Worm (Caenorhabditis elegans) whole organism, L1 larva: Measurements from ENCODE around the gene Y57G11C.23.

Experiments used
- C16A3.4 ChIP-seq: fragments of 150-350 bp; optimal IDR thresholded peaks from 2 replicates; lab custom pipeline; 2014; ENCODE audit warnings: missing biosample characterization, missing genetic modification characterization
- F16B12.6 ChIP-seq: fragments of 150-350 bp; optimal IDR thresholded peaks from 2 replicates; lab custom pipeline; 2014; ENCODE audit warnings: missing biosample characterization, missing genetic modification characterization
- Y116A8C.19 ChIP-seq: sonication (generic microtip); optimal IDR thresholded peaks from 2 replicates; lab custom pipeline; 2016; ENCODE audit warnings: missing compliant biosample characterization, missing genetic modification characterization, borderline replicate concordance
- aha-1 ChIP-seq: fragments of 150-350 bp; optimal IDR thresholded peaks from 2 replicates; lab custom pipeline; 2014; ENCODE audit warnings: missing biosample characterization, missing genetic modification characterization
- alr-1 ChIP-seq: fragments of 200-800 bp; sonication (Bioruptor generic); optimal IDR thresholded peaks from 2 replicates; lab custom pipeline; 2018; ENCODE audit warnings: borderline replicate concordance, mild to moderate bottlenecking, missing genetic modification characterization, missing compliant biosample characterization
- ama-1 ChIP-seq: fragments of 150-350 bp; optimal IDR thresholded peaks from 2 replicates; lab custom pipeline; 2014
- blmp-1 ChIP-seq: fragments of 150-350 bp; optimal IDR thresholded peaks from 2 replicates; lab custom pipeline; 2014; ENCODE audit warnings: missing biosample characterization, missing genetic modification characterization
- ceh-8 ChIP-seq: fragments of 200-800 bp; sonication (Bioruptor generic); optimal IDR thresholded peaks from 2 replicates; lab custom pipeline; 2018; ENCODE audit warnings: mild to moderate bottlenecking, missing genetic modification characterization, moderate library complexity, missing compliant biosample characterization
- ceh-82 ChIP-seq, 3 experiments: fragments of 150-350 bp in 1 of 3; sonication (generic microtip) in 2 of 3; optimal IDR thresholded peaks; 2 replicates each; lab custom pipeline; 2014 to 2017; ENCODE audit warnings: missing biosample characterization in 3 of 3, missing genetic modification characterization in 3 of 3
- ceh-88 ChIP-seq: fragments of 200-800 bp; sonication (Bioruptor generic); IDR thresholded peaks from 2 replicates; pipeline ENCODE4 v1.3.6; 2022; ENCODE audit warnings: missing genetic modification characterization, missing compliant biosample characterization
- dpl-1 ChIP-seq, 3 experiments: fragments of 150-350 bp in 2 of 3; sonication (generic microtip) in 1 of 3; optimal IDR thresholded peaks; 2 replicates each; lab custom pipeline; 2014 to 2017; ENCODE audit warnings: missing biosample characterization in 3 of 3, missing genetic modification characterization in 3 of 3, missing genetic modification reagents in 3 of 3
- dsc-1 ChIP-seq: sonication (generic microtip); optimal IDR thresholded peaks from 2 replicates; lab custom pipeline; 2016; ENCODE audit warnings: mild to moderate bottlenecking, missing genetic modification characterization, missing compliant biosample characterization
- efl-1 ChIP-seq, 4 experiments: fragments of 150-350 bp; optimal IDR thresholded peaks in 3 of 4; peaks in 1 of 4; 1 replicate in 1 of 4; 2 replicates in 3 of 4; lab custom pipeline; 2014; ENCODE audit warnings: missing biosample characterization in 2 of 4, missing genetic modification characterization in 2 of 4, missing genetic modification reagents in 2 of 4
- egl-27 ChIP-seq, 2 experiments: fragments of 150-350 bp in 1 of 2; sonication (generic microtip); optimal IDR thresholded peaks; 3 replicates each; lab custom pipeline; 2017 to 2018; ENCODE audit warnings: missing biosample characterization in 2 of 2, missing genetic modification characterization in 2 of 2, missing genetic modification reagents in 2 of 2
- elt-2 ChIP-seq: sonication (generic microtip); optimal IDR thresholded peaks from 2 replicates; lab custom pipeline; 2016; ENCODE audit warnings: missing genetic modification characterization, mild to moderate bottlenecking, inconsistent platforms, missing compliant biosample characterization, missing genetic modification reagents
- elt-3 ChIP-seq, 6 experiments: fragments of 150-350 bp in 1 of 6; sonication (generic microtip); optimal IDR thresholded peaks; 2 replicates each; lab custom pipeline; 2017 to 2018; ENCODE audit warnings: missing biosample characterization in 6 of 6, missing genetic modification characterization in 6 of 6, inconsistent platforms in 1 of 6
- fos-1 ChIP-seq: fragments of 150-350 bp; optimal IDR thresholded peaks from 2 replicates; lab custom pipeline; 2014; ENCODE audit warnings: missing biosample characterization, missing genetic modification characterization
- irx-1 ChIP-seq: sonication (generic microtip); optimal IDR thresholded peaks from 2 replicates; lab custom pipeline; 2016; ENCODE audit warnings: missing genetic modification characterization, missing compliant biosample characterization
- jun-1 ChIP-seq: fragments of 150-350 bp; optimal IDR thresholded peaks from 2 replicates; lab custom pipeline; 2014; ENCODE audit warnings: missing biosample characterization, missing genetic modification reagents, missing genetic modification characterization
- lin-13 ChIP-seq: fragments of 150-350 bp; optimal IDR thresholded peaks from 2 replicates; lab custom pipeline; 2014; ENCODE audit warnings: missing biosample characterization, missing genetic modification reagents, missing genetic modification characterization
- lin-14 ChIP-seq: fragments of 200-800 bp; sonication (Bioruptor generic); optimal IDR thresholded peaks from 2 replicates; lab custom pipeline; 2018; ENCODE audit warnings: mild to moderate bottlenecking, missing genetic modification characterization, moderate library complexity, missing compliant biosample characterization
- lin-39 ChIP-seq: fragments of 150-350 bp; optimal IDR thresholded peaks from 2 replicates; lab custom pipeline; 2014; ENCODE audit warnings: missing biosample characterization, missing genetic modification reagents, missing genetic modification characterization
- lsy-2 ChIP-seq, 2 experiments: fragments of 150-350 bp; optimal IDR thresholded peaks; 2 replicates each; lab custom pipeline; 2014; ENCODE audit warnings: missing biosample characterization in 2 of 2, missing genetic modification characterization in 2 of 2
- mab-9 ChIP-seq: fragments of 200-800 bp; sonication (Bioruptor generic); IDR thresholded peaks from 2 replicates; pipeline ENCODE4 v1.3.6; 2022; ENCODE audit warnings: missing genetic modification reagents, missing genetic modification characterization, missing compliant biosample characterization
- mdl-1 ChIP-seq, 2 experiments: fragments of 150-350 bp; optimal IDR thresholded peaks; 2 replicates each; lab custom pipeline; 2014 to 2017; ENCODE audit warnings: missing biosample characterization in 2 of 2, missing genetic modification characterization in 2 of 2, inconsistent platforms in 1 of 2
- mep-1 ChIP-seq: fragments of 150-350 bp; optimal IDR thresholded peaks from 2 replicates; lab custom pipeline; 2014; ENCODE audit warnings: missing biosample characterization, missing genetic modification characterization
- nhr-12 ChIP-seq: sonication (generic microtip); optimal IDR thresholded peaks from 2 replicates; lab custom pipeline; 2017; ENCODE audit warnings: missing biosample characterization, missing genetic modification characterization
- nhr-19 ChIP-seq: fragments of 200-800 bp; sonication (Bioruptor generic); conservative IDR thresholded peaks from 2 replicates; pipeline ENCODE4 v1.3.6; 2022; ENCODE audit warnings: missing genetic modification characterization, missing compliant biosample characterization
- nhr-20 ChIP-seq: sonication (generic microtip); optimal IDR thresholded peaks from 2 replicates; lab custom pipeline; 2016; ENCODE audit warnings: mild to moderate bottlenecking, missing genetic modification characterization, missing compliant biosample characterization
- nhr-237 ChIP-seq: fragments of 150-350 bp; optimal IDR thresholded peaks from 2 replicates; lab custom pipeline; 2014; ENCODE audit warnings: missing biosample characterization, missing genetic modification characterization
- nhr-47 ChIP-seq: sonication (generic microtip); optimal IDR thresholded peaks from 2 replicates; lab custom pipeline; 2016; ENCODE audit warnings: mild to moderate bottlenecking, missing genetic modification characterization, moderate library complexity, missing compliant biosample characterization
- nhr-71 ChIP-seq: sonication (generic microtip); optimal IDR thresholded peaks from 2 replicates; lab custom pipeline; 2016; ENCODE audit warnings: mild to moderate bottlenecking, missing genetic modification characterization, moderate library complexity, missing compliant biosample characterization
- nhr-77 ChIP-seq: fragments of 150-350 bp; optimal IDR thresholded peaks from 2 replicates; lab custom pipeline; 2014; ENCODE audit warnings: missing biosample characterization, missing genetic modification characterization
- nhr-84 ChIP-seq: sonication (generic microtip); optimal IDR thresholded peaks from 2 replicates; lab custom pipeline; 2017; ENCODE audit warnings: missing biosample characterization, missing genetic modification characterization
- nhr-85 ChIP-seq: sonication (generic microtip); peaks from one replicate; lab custom pipeline; 2016; ENCODE audit warnings: missing genetic modification characterization, inconsistent platforms, missing compliant biosample characterization
- nhr-90 ChIP-seq: sonication (generic microtip); optimal IDR thresholded peaks from 2 replicates; lab custom pipeline; 2016; ENCODE audit warnings: mild to moderate bottlenecking, missing genetic modification characterization, missing compliant biosample characterization; ENCODE audit not compliant: poor library complexity
- pag-3 ChIP-seq: sonication (generic microtip); optimal IDR thresholded peaks from 2 replicates; lab custom pipeline; 2017; ENCODE audit warnings: missing genetic modification characterization, mild to moderate bottlenecking, missing compliant biosample characterization, antibody characterized with exemption, borderline replicate concordance; ENCODE audit not compliant: insufficient read depth
- pqm-1 ChIP-seq: sonication (generic microtip); optimal IDR thresholded peaks from 3 replicates; lab custom pipeline; 2017; ENCODE audit warnings: missing biosample characterization, missing genetic modification characterization
- snu-23 ChIP-seq: sonication (generic microtip); optimal IDR thresholded peaks from 2 replicates; lab custom pipeline; 2016; ENCODE audit warnings: missing genetic modification characterization, missing compliant biosample characterization
- sptf-1 ChIP-seq: fragments of 150-350 bp; optimal IDR thresholded peaks from 2 replicates; lab custom pipeline; 2014; ENCODE audit warnings: missing biosample characterization, missing genetic modification characterization
- sup-37 ChIP-seq: fragments of 200-800 bp; sonication (Bioruptor generic); optimal IDR thresholded peaks from 2 replicates; lab custom pipeline; 2018; ENCODE audit warnings: mild to moderate bottlenecking, missing genetic modification characterization, missing compliant biosample characterization
- vab-15 ChIP-seq: sonication (generic microtip); optimal IDR thresholded peaks from 2 replicates; lab custom pipeline; 2017; ENCODE audit warnings: missing genotype, mild to moderate bottlenecking, missing genetic modification characterization, missing compliant biosample characterization
- zip-4 ChIP-seq: fragments of 200-800 bp; sonication (Bioruptor generic); optimal IDR thresholded peaks from 2 replicates; lab custom pipeline; 2018; ENCODE audit warnings: mild to moderate bottlenecking, missing genetic modification characterization, moderate library complexity, missing compliant biosample characterization

The Y57G11C.23 gene

ce11 chrIV:14874926-14875570 is 13.5 kb upstream of the Y57G11C.23 start (continued):
- no peak for TF ChIP-seq lin-13
- no peak for TF ChIP-seq ama-1 (lab: Kevin White, UChicago)
- peak in 1 of 3 experiments; percentile 11 for TF ChIP-seq ceh-82 (tag; optimal IDR thresholded peaks at IDR 0.05; lab: Kevin White, UChicago)
- TF ChIP-seq pqm-1 (tag; lab: Kevin White, UChicago): no peak
- TF ChIP-seq jun-1 (tag; lab: Kevin White, UChicago): peak; percentile 35
- peak; percentile 72 for TF ChIP-seq nhr-90 (tag; lab: Kevin White, UChicago)
- no peak for TF ChIP-seq Y116A8C.19 (tag; lab: Kevin White, UChicago)
- TF ChIP-seq blmp-1 (tag; lab: Kevin White, UChicago): peak; percentile 55
- TF ChIP-seq lin-39 (tag; lab: Kevin White, UChicago): no peak
- no peak for TF ChIP-seq nhr-12 (tag; lab: Kevin White, UChicago)
- TF ChIP-seq irx-1: no peak
- TF ChIP-seq elt-2: peak; percentile 87
- TF ChIP-seq lsy-2 (tag; optimal IDR thresholded peaks at IDR 0.05; lab: Kevin White, UChicago): peak in 1 of 2 experiments; percentile 40
- TF ChIP-seq ceh-88 (GFP tag; lab: Robert Waterston, UW): no peak
- TF ChIP-seq alr-1 (tag; lab: Kevin White, UChicago): no peak
- peak; percentile 55 for TF ChIP-seq nhr-71 (tag; lab: Kevin White, UChicago)
- TF ChIP-seq nhr-85 (tag; lab: Kevin White, UChicago): peak; percentile 65
- TF ChIP-seq fos-1: peak; percentile 2
- TF ChIP-seq ceh-8 (GFP tag; lab: Kevin White, UChicago): no peak
- peak; percentile 45 for TF ChIP-seq nhr-20
- TF ChIP-seq egl-27 (tag; optimal IDR thresholded peaks at IDR 0.05; lab: Kevin White, UChicago): peak in 1 of 2 experiments; percentile 47
- TF ChIP-seq efl-1 (optimal IDR thresholded peaks at IDR 0.05; lab: Kevin White, UChicago): peak; percentile 4 to 10
- peak in 1 of 2 experiments; percentile 21 for TF ChIP-seq efl-1 (GFP tag; optimal IDR thresholded peaks at IDR 0.05 in 1 of 2; lab: Kevin White, UChicago)
- TF ChIP-seq sup-37 (GFP tag; lab: Kevin White, UChicago): no peak
- peak; percentile 66 for TF ChIP-seq lin-14 (GFP tag; lab: Kevin White, UChicago)
- no peak for TF ChIP-seq pag-3 (tag; lab: Kevin White, UChicago)
- TF ChIP-seq nhr-19 (GFP tag; lab: Robert Waterston, UW): peak; percentile 40
- TF ChIP-seq sptf-1 (tag; lab: Kevin White, UChicago): no peak
- TF ChIP-seq dpl-1 (GFP tag; optimal IDR thresholded peaks at IDR 0.05; lab: Kevin White, UChicago): no peak
- TF ChIP-seq nhr-47 (tag; lab: Kevin White, UChicago): no peak
- peak; percentile 52 for TF ChIP-seq mep-1 (tag; lab: Kevin White, UChicago)
- TF ChIP-seq zip-4 (GFP tag; lab: Kevin White, UChicago): no peak
- no peak for TF ChIP-seq dsc-1 (tag; lab: Kevin White, UChicago)
- peak in 2 of 6 experiments; percentile 1 to 52 for TF ChIP-seq elt-3 (tag; optimal IDR thresholded peaks at IDR 0.05; lab: Kevin White, UChicago)
- TF ChIP-seq F16B12.6 (tag; lab: Kevin White, UChicago): no peak
- no peak for TF ChIP-seq vab-15 (tag; lab: Kevin White, UChicago)
- TF ChIP-seq mab-9 (GFP tag; lab: Robert Waterston, UW): no peak
- TF ChIP-seq nhr-84 (tag; lab: Kevin White, UChicago): no peak
- peak; percentile 30 for TF ChIP-seq snu-23 (GFP tag; lab: Kevin White, UChicago)
- TF ChIP-seq aha-1 (tag; lab: Kevin White, UChicago): no peak
- peak in 1 of 2 experiments; percentile 77 for TF ChIP-seq mdl-1 (tag; optimal IDR thresholded peaks at IDR 0.05; lab: Kevin White, UChicago)
- no peak for TF ChIP-seq nhr-237 (tag; lab: Kevin White, UChicago)
- TF ChIP-seq C16A3.4 (tag; lab: Kevin White, UChicago): peak; percentile 8
- peak; percentile 77 for TF ChIP-seq nhr-77 (tag; lab: Kevin White, UChicago)
- TF ChIP-seq, all 84 proteins: peak for 23
